Fruit fly (Drosophila melanogaster): ENCODE results near the gene CG4872.
A peak's percentile ranks its signal among the peaks of the same experiment; 100 is the strongest.

The CG4872 gene

DNA sequence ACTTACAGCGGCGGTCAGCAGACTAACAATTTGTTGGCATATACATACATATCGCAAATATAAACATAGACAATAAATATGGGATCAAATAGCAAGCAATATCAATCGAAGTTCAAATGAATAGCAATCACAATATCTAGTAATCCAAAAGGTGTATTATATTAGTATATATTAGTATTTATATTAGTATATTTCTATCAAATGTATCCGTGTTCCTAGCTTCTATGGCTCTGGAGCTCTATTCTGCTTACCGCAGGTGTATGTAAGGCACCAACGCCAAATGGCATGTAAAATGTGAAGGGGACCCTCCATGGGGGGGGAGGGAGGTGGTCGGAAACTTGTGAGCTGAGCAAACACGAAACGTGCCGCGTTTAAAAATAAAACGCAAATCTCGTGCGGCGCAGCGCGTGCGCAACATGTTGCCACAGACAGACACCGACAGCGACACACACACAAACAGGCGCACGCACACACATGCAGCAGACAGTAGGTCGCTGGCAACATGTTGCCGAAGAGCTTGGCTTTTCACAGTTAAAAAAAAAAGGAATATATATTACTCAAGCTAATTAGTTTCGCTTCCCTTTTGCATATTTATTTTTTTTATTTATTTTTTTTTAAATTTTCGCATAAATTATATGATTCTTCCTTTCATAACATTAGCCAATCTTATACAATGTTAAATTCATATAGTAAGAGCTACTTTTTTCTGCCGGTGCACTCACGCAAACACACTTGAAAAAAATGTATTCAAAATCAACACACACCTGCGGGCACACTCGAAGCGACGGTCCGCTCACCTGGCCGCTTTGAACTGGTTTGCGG lies 49.5 kb downstream of the CG4872 start (continued):
- TF ChIP-seq D (optimal IDR thresholded peaks at IDR 0.05): no peak
- peak; percentile 52 for TF ChIP-seq D (GFP tag; optimal IDR thresholded peaks at IDR 0.05)
- TF ChIP-seq ftz-f1 (GFP tag; optimal IDR thresholded peaks at IDR 0.05): no peak
- TF ChIP-seq Xbp1 (GFP tag; optimal IDR thresholded peaks at IDR 0.05): peak; percentile 45
- TF ChIP-seq Fer2 (tag; optimal IDR thresholded peaks at IDR 0.05): peak; percentile 27
- peak; percentile 48 for TF ChIP-seq ATbp (GFP tag; optimal IDR thresholded peaks at IDR 0.05)
- TF ChIP-seq bcd (GFP tag; optimal IDR thresholded peaks at IDR 0.05): peak; percentile 67
- TF ChIP-seq Blimp-1 (GFP tag; optimal IDR thresholded peaks at IDR 0.05): peak; percentile 74
- TF ChIP-seq crol (GFP tag; IDR thresholded peaks at IDR 0.05): peak; percentile 83
- peak; percentile 80 for TF ChIP-seq Vsx1 (GFP tag; optimal IDR thresholded peaks at IDR 0.05)
- peak; percentile 58 for TF ChIP-seq CG9727 (GFP tag; optimal IDR thresholded peaks at IDR 0.05)
- TF ChIP-seq CG7987 (GFP tag; optimal IDR thresholded peaks at IDR 0.05): no peak
- TF ChIP-seq CG9797 (GFP tag; optimal IDR thresholded peaks at IDR 0.05): no peak
- TF ChIP-seq pfk (GFP tag; optimal IDR thresholded peaks at IDR 0.05): no peak
- peak; percentile 81 for TF ChIP-seq stc (GFP tag; IDR thresholded peaks at IDR 0.05)
- peak; percentile 6 for TF ChIP-seq CG16863 (GFP tag; optimal IDR thresholded peaks at IDR 0.05)
- no peak for TF ChIP-seq ERR (GFP tag; optimal IDR thresholded peaks at IDR 0.05)
- TF ChIP-seq Hey (tag; optimal IDR thresholded peaks at IDR 0.05): no peak
- no peak for TF ChIP-seq fru (optimal IDR thresholded peaks at IDR 0.05)
- peak; percentile 60 for TF ChIP-seq grau (tag; optimal IDR thresholded peaks at IDR 0.05)
- TF ChIP-seq her (GFP tag; optimal IDR thresholded peaks at IDR 0.05): no peak
- peak; percentile 37; the same call in 2 of the 3 replicates for TF ChIP-seq CG3726 (GFP tag; IDR thresholded peaks at IDR 0.05)
- peak; percentile 61 for TF ChIP-seq Aef1 (GFP tag; IDR thresholded peaks at IDR 0.05)
- peak; percentile 24; the same call in 1 of the 2 replicates for TF ChIP-seq bowl (GFP tag; IDR thresholded peaks at IDR 0.05)
- TF ChIP-seq Opbp (GFP tag; IDR thresholded peaks at IDR 0.05; ENCODE audit: partially characterized antibody): no peak
- TF ChIP-seq danr (GFP tag; IDR thresholded peaks at IDR 0.05): 0 out of 2 replicates have a peak, but pooled peaks have one; percentile 20
- TF ChIP-seq CG14667 (GFP tag; IDR thresholded peaks at IDR 0.05): peak; percentile 55
- TF ChIP-seq tx (GFP tag; optimal IDR thresholded peaks at IDR 0.05): no peak
- TF ChIP-seq Lhr (GFP tag; optimal IDR thresholded peaks at IDR 0.05): no peak
- no peak for TF ChIP-seq Mad (GFP tag; optimal IDR thresholded peaks at IDR 0.05)
- TF ChIP-seq CG12219 (GFP tag; optimal IDR thresholded peaks at IDR 0.05): peak; percentile 27
- TF ChIP-seq CG33213 (GFP tag; optimal IDR thresholded peaks at IDR 0.05): no peak
- TF ChIP-seq Optix (GFP tag; IDR thresholded peaks at IDR 0.05): no peak
- TF ChIP-seq CG1602 (GFP tag; optimal IDR thresholded peaks at IDR 0.05): peak; percentile 39
- peak; percentile 54 for TF ChIP-seq CG17328 (GFP tag; IDR thresholded peaks at IDR 0.05)
- peak; percentile 57 for TF ChIP-seq lilli (GFP tag; optimal IDR thresholded peaks at IDR 0.05)
- TF ChIP-seq CG30403 (GFP tag; optimal IDR thresholded peaks at IDR 0.05): peak; percentile 71
- TF ChIP-seq pho (GFP tag; optimal IDR thresholded peaks at IDR 0.05): no peak
- no peak for TF ChIP-seq sna (GFP tag; IDR thresholded peaks at IDR 0.05; ENCODE audit: partially characterized antibody)
- peak; percentile 2 for TF ChIP-seq CG6654 (GFP tag; optimal IDR thresholded peaks at IDR 0.05)
- peak; percentile 49 for TF ChIP-seq CG4820 (GFP tag; optimal IDR thresholded peaks at IDR 0.05)
- peak; percentile 50 for TF ChIP-seq CG10147 (GFP tag; optimal IDR thresholded peaks at IDR 0.05)
- TF ChIP-seq dysf (GFP tag; IDR thresholded peaks at IDR 0.05): peak; percentile 80
- peak; percentile 44 for TF ChIP-seq CG9215 (GFP tag; IDR thresholded peaks at IDR 0.05)
- peak; percentile 86 for TF ChIP-seq CG32767 (GFP tag; IDR thresholded peaks at IDR 0.05)
- no peak for TF ChIP-seq tll (GFP tag; optimal IDR thresholded peaks at IDR 0.05)
- TF ChIP-seq so (GFP tag; IDR thresholded peaks at IDR 0.05): peak; percentile 44; the same call in 2 of the 3 replicates
- TF ChIP-seq ase (GFP tag; IDR thresholded peaks at IDR 0.05): peak; percentile 60; the same call in 1 of the 3 replicates
- TF ChIP-seq CG14014 (GFP tag; IDR thresholded peaks at IDR 0.05): peak; percentile 27
- no peak for TF ChIP-seq CG33557 (GFP tag; optimal IDR thresholded peaks at IDR 0.05)
